Fruit fly (Drosophila melanogaster): ENCODE results near the gene Srx.
A peak's percentile ranks its signal among the peaks of the same experiment; 100 is the strongest.

Srx gene

dm6 chrX:17856458-17857277 is at the start of gene Srx:
Srx (plus strand) TSS chrX:17856974.
- TF ChIP-seq N (GFP tag; optimal IDR thresholded peaks at IDR 0.05): no peak
- no peak for TF ChIP-seq dl (GFP tag; optimal IDR thresholded peaks at IDR 0.05; ENCODE audit: insufficient read depth in 1 of 2, partially characterized antibody in 2 of 2)
- TF ChIP-seq Hnf4 (GFP tag; optimal IDR thresholded peaks at IDR 0.05): peak; percentile 66
- no peak for TF ChIP-seq tai (GFP tag; optimal IDR thresholded peaks at IDR 0.05)
- TF ChIP-seq dsf (GFP tag; optimal IDR thresholded peaks at IDR 0.05; ENCODE audit: borderline replicate concordance): no peak
- no peak for TF ChIP-seq Mio (GFP tag; optimal IDR thresholded peaks at IDR 0.05)
- no peak for TF ChIP-seq Dfd (GFP tag; optimal IDR thresholded peaks at IDR 0.05)
- TF ChIP-seq fru (GFP tag; optimal IDR thresholded peaks at IDR 0.05): peak; percentile 33
- no peak for TF ChIP-seq Dif (GFP tag; optimal IDR thresholded peaks at IDR 0.05; ENCODE audit: partially characterized antibody)
- TF ChIP-seq lola (GFP tag; optimal IDR thresholded peaks at IDR 0.05): no peak
- TF ChIP-seq brk (GFP tag; optimal IDR thresholded peaks at IDR 0.05): no peak
- no peak for TF ChIP-seq woc (GFP tag; optimal IDR thresholded peaks at IDR 0.05)
- TF ChIP-seq Hr78 (GFP tag; optimal IDR thresholded peaks at IDR 0.05): no peak
- no peak for TF ChIP-seq pan (optimal IDR thresholded peaks at IDR 0.05)
- TF ChIP-seq Jra (GFP tag; optimal IDR thresholded peaks at IDR 0.05): peak; percentile 60
- TF ChIP-seq dmrt93B (GFP tag; optimal IDR thresholded peaks at IDR 0.05): no peak
- peak; percentile 59 for TF ChIP-seq HLH106 (tag; optimal IDR thresholded peaks at IDR 0.05)
- peak; percentile 18 for TF ChIP-seq CG9705 (GFP tag; optimal IDR thresholded peaks at IDR 0.05)
- no peak for TF ChIP-seq usp (GFP tag; optimal IDR thresholded peaks at IDR 0.05)
- no peak for TF ChIP-seq Vsx2 (GFP tag; optimal IDR thresholded peaks at IDR 0.05; ENCODE audit: partially characterized antibody)
- peak; percentile 39 for TF ChIP-seq OdsH (GFP tag; optimal IDR thresholded peaks at IDR 0.05)
- peak; percentile 59 for TF ChIP-seq h (GFP tag; optimal IDR thresholded peaks at IDR 0.05)
- peak; percentile 43 for TF ChIP-seq psq (GFP tag; optimal IDR thresholded peaks at IDR 0.05)
- TF ChIP-seq Abd-B (GFP tag; optimal IDR thresholded peaks at IDR 0.05): no peak
- no peak for TF ChIP-seq Hr83 (GFP tag; optimal IDR thresholded peaks at IDR 0.05; ENCODE audit: poor library complexity, severe bottlenecking)
- TF ChIP-seq Sp1 (GFP tag; optimal IDR thresholded peaks at IDR 0.05): peak; percentile 62
- peak; percentile 35 for TF ChIP-seq ey (GFP tag; optimal IDR thresholded peaks at IDR 0.05)
- TF ChIP-seq CrebA (GFP tag; optimal IDR thresholded peaks at IDR 0.05; ENCODE audit: borderline replicate concordance): no peak
- TF ChIP-seq Myc (optimal IDR thresholded peaks at IDR 0.05): no peak
- TF ChIP-seq GATAd (GFP tag; optimal IDR thresholded peaks at IDR 0.05): no peak
- peak in 1 of 2 experiments; percentile 47 for TF ChIP-seq foxo (GFP tag; optimal IDR thresholded peaks at IDR 0.05)
- TF ChIP-seq Rel (GFP tag; optimal IDR thresholded peaks at IDR 0.05): no peak
- TF ChIP-seq Rel (tag; optimal IDR thresholded peaks at IDR 0.05): peak; percentile 59
- no peak for TF ChIP-seq sv (GFP tag; optimal IDR thresholded peaks at IDR 0.05)
- peak; percentile 59 for TF ChIP-seq br (GFP tag; optimal IDR thresholded peaks at IDR 0.05)
- no peak for TF ChIP-seq CG32264 (GFP tag; optimal IDR thresholded peaks at IDR 0.05)
- no peak for TF ChIP-seq sage (GFP tag; optimal IDR thresholded peaks at IDR 0.05)
- peak; percentile 26 for TF ChIP-seq rgr (GFP tag; optimal IDR thresholded peaks at IDR 0.05)
- TF ChIP-seq jim (GFP tag; optimal IDR thresholded peaks at IDR 0.05): peak; percentile 90

- TF ChIP-seq Sp1 (GFP tag; optimal IDR thresholded peaks at IDR 0.05): no peak
- no peak for TF ChIP-seq dmrt93B (GFP tag; optimal IDR thresholded peaks at IDR 0.05)
- TF ChIP-seq Abd-B (GFP tag; optimal IDR thresholded peaks at IDR 0.05): no peak
- TF ChIP-seq lola (GFP tag; optimal IDR thresholded peaks at IDR 0.05): no peak
- no peak for TF ChIP-seq pan (optimal IDR thresholded peaks at IDR 0.05)
- no peak for TF ChIP-seq fru (GFP tag; optimal IDR thresholded peaks at IDR 0.05)
- TF ChIP-seq Hnf4 (GFP tag; optimal IDR thresholded peaks at IDR 0.05): no peak
- no peak for TF ChIP-seq CG32264 (GFP tag; optimal IDR thresholded peaks at IDR 0.05)
These were observed 44.6 kb upstream of the Srx start for dm6 chrX:17812193-17812592.
